Fruit fly (Drosophila melanogaster): Measurements from ENCODE around the gene Or82a.

DNA sequence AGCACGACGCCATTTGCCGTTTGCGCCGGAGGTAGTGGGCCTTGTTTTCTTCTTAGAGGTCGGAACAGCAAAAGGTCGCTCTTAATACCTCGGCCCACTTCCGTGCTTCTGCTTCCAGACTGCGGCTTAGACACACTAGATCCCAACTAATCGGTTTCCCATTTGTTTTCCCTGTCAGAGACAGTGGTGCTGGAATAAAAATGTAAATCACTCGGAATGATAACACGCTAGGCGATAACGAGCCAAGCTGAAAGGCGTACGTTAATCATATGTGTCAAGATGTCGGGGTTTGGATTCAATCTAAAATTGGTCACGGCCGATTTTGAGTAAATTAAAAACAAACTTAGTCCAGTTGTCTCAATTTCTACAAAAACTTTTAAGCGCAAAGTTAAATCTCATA is 37.9 kb downstream of the Or82a start, which contains the start of gene Nepl11:
- TF ChIP-seq CG1621 (tag; optimal IDR thresholded peaks at IDR 0.05) (no peak), CG31627 (GFP tag; optimal IDR thresholded peaks at IDR 0.05) (no peak), Smox (GFP tag; optimal IDR thresholded peaks at IDR 0.05) (no peak), CG8319 (GFP tag; optimal IDR thresholded peaks at IDR 0.05) (no peak), eg (GFP tag; IDR thresholded peaks at IDR 0.05) (no peak), CG15336 (GFP tag; IDR thresholded peaks at IDR 0.05) (no peak), Lpt (GFP tag; optimal IDR thresholded peaks at IDR 0.05) (no peak), CG16779 (tag; optimal IDR thresholded peaks at IDR 0.05) (no peak), CG8632 (GFP tag; optimal IDR thresholded peaks at IDR 0.05) (no peak)

All from whole organism, prepupa.